Worm (Caenorhabditis elegans) whole organism, midembryonic: ENCODE measurements around the gene M02D8.5.

Source experiments
- T22C8.4 ChIP-seq: fragments of 200-800 bp; sonication (Bioruptor generic); IDR thresholded peaks from 2 replicates; pipeline ENCODE4 v1.3.6; 2022; ENCODE audit warnings: missing genetic modification characterization, missing compliant biosample characterization
- cog-1 ChIP-seq: sonication (generic microtip); optimal IDR thresholded peaks from 2 replicates; lab custom pipeline; 2016; ENCODE audit warnings: missing genetic modification characterization, missing compliant biosample characterization
- flt-1 ChIP-seq: fragments of 200-800 bp; sonication (Bioruptor generic); IDR thresholded peaks from 2 replicates; pipeline ENCODE4 v1.3.6; 2022; ENCODE audit warnings: missing genetic modification characterization, missing compliant biosample characterization
- klf-2 ChIP-seq: fragments of 200-800 bp; sonication (Bioruptor generic); conservative IDR thresholded peaks from 2 replicates; pipeline ENCODE4 v1.3.6; 2022; ENCODE audit warnings: missing genetic modification reagents, missing genetic modification characterization, missing compliant biosample characterization
- med-1 ChIP-seq: sonication (generic microtip); optimal IDR thresholded peaks from 2 replicates; lab custom pipeline; 2017; ENCODE audit warnings: missing genetic modification characterization, mild to moderate bottlenecking, missing compliant biosample characterization, antibody characterized with exemption, missing genetic modification reagents; ENCODE audit not compliant: insufficient read depth
- ref-1 ChIP-seq: fragments of 200-800 bp; sonication (Bioruptor generic); conservative IDR thresholded peaks from 2 replicates; pipeline ENCODE4 v1.3.6; 2022; ENCODE audit warnings: missing genetic modification reagents, missing genetic modification characterization, missing compliant biosample characterization
- tab-1 ChIP-seq: fragments of 200-800 bp; sonication (Bioruptor generic); IDR thresholded peaks from 2 replicates; pipeline ENCODE4 v1.3.6; 2022; ENCODE audit warnings: missing genetic modification characterization, missing compliant biosample characterization
- ztf-23 ChIP-seq: fragments of 200-800 bp; sonication (Bioruptor generic); IDR thresholded peaks from 2 replicates; pipeline ENCODE4 v1.3.6; 2022; ENCODE audit warnings: missing genetic modification reagents, missing genetic modification characterization, missing compliant biosample characterization
- ztf-29 ChIP-seq: fragments of 200-800 bp; sonication (Bioruptor generic); IDR thresholded peaks from 2 replicates; pipeline ENCODE4 v1.3.6; 2022; ENCODE audit warnings: missing genetic modification reagents, missing genetic modification characterization, missing compliant biosample characterization

Gene M02D8.5

DNA sequence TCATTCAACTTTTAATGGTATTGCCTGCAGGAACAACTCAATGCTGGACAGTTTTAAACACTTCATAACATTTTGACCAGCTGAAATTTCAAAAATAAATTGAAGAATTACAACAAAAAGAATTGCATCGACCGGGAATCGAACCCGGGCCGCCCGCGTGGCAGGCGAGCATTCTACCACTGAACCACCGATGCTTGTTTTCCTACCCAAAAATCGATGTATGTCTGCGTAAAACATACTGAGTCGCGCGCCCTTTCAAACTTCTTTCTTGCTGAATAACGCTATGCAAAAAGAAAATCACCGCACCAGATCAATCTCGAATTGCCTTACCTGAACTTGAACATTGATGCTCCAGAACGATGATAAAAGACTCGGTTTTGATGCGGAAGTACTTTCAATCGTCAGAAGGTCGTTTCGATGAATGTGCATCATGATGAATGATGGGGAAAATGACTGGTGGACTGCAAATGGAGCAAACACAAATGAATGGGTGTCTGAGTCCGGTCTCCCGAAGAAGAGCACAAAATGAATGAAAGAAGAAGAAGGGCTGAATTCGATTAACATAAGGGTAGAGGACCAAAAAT, 35.4 kb upstream of the M02D8.5 start, which contains the start of gene R04E5.7:
R04E5.7 (minus strand) TSS at position 564 of the 584 bp plus-strand sequence.
- peak; percentile 65; the same call in 1 of the 2 replicates for TF ChIP-seq ztf-23 (GFP tag; lab: Robert Waterston, UW)
- TF ChIP-seq flt-1: peak; percentile 75
- peak; percentile 61; the same call in 1 of the 2 replicates for TF ChIP-seq T22C8.4
- no peak for TF ChIP-seq klf-2

DNA sequence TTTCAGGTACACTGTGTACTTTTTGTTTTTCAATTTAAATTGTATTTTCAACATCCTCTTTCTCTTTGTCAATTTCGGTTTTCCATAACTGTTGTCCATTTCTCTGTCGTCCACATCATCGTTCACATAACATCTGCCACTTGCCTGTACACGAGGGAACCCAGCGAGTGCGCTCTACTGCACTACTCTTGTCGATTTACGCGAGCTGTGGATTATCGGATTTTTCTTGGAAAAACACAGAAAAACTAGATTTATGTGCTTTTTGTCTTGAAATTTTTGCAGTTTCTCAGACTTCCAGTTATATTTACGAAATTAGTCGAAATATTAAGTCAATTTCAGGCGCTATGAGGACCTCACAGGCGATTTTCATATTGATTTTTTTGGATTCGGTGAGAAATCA, 30.4 kb upstream of the M02D8.5 start, which contains the start of gene chup-1:
chup-1 (plus strand) TSS at position 340 of the 400 bp plus-strand sequence.
- no peak for TF ChIP-seq flt-1
- no peak for TF ChIP-seq ref-1
- TF ChIP-seq T22C8.4: no peak
- TF ChIP-seq cog-1 (tag; lab: Kevin White, UChicago): no peak

DNA sequence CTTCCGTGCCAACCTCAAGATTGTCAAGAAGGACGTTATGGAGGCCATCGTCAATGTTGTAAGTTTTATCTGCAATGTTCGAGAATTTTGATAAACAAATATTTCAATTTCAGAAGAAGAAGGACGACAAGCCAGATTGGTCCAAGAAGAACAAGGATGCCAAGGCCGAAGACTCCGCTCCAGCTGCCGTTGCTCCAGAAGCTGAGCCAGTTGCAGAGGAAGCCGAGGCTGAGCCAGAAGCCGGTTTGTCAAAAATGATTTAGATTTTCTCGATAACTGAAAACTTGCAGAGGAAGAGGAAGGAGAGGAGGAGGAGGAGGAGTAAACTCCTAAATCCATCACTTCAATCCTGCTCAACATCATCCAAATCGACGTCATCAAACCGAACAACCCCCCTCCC, 28.7 kb upstream of the M02D8.5 start:
- TF ChIP-seq med-1 (GFP tag; lab: Kevin White, UChicago) (no peak), ztf-23 (GFP tag; lab: Robert Waterston, UW) (no peak), tab-1 (GFP tag; lab: Robert Waterston, UW) (no peak)

DNA sequence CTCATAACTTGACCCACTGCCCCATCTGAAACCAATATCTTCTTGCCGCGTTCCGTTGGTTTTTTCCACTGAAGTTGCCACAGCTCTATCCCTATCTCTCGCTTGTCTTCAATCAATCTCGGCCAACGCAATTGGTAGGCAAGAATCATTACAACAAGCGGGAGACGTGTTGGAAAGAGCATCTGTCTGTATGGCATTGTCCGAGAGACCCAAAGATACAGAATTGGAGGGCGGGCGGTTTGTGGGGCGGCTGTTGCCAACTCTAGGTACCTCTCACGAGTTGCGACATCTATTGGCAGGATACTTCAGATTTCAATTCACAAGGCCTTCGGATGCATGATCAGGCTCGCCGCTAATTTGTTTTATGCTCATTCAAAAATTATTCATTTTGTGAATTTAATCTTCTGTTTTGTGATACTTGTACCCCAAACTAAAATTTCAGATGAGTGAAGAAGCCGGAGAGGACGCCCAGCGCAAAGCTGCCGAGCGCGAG, 27.7 kb upstream of the M02D8.5 start, which contains the start of gene unc-27:
unc-27 (plus strand) TSS at position 443 of the 493 bp plus-strand sequence.
- no peak for TF ChIP-seq med-1 (GFP tag; lab: Kevin White, UChicago)
- TF ChIP-seq klf-2: no peak

DNA sequence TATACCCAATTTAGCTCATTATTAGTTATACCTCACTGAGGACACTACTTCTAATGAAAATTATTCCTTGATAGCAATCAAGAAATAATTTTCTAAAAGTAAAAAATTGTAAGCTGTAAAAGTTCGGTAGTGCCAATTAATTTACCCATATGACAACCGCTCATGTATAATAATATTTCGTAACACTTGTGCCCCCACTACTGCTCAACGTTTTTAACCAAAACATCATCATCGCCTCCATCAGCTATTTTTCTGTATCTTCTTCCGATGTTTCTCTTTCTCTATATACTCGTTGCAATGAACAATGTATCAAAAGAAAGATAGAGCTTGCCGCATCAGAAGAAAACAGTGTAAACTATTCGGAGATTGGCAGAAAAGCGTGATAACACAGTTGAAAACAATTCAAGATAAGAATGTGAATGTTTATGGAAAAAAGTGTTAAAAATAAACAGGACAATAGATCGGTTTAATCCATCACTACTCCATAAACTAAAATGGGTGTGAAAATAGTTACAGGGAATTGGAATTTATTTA, 26.4 kb upstream of the M02D8.5 start:
- TF ChIP-seq med-1 (GFP tag; lab: Kevin White, UChicago): no peak
- TF ChIP-seq ztf-23 (GFP tag; lab: Robert Waterston, UW): no peak
- no peak for TF ChIP-seq klf-2
- no peak for TF ChIP-seq ztf-29 (GFP tag; lab: Robert Waterston, UW)
- TF ChIP-seq tab-1 (GFP tag; lab: Robert Waterston, UW): no peak
- TF ChIP-seq flt-1: no peak
- no peak for TF ChIP-seq T22C8.4
- TF ChIP-seq ref-1: no peak
- TF ChIP-seq cog-1 (tag; lab: Kevin White, UChicago): no peak

DNA sequence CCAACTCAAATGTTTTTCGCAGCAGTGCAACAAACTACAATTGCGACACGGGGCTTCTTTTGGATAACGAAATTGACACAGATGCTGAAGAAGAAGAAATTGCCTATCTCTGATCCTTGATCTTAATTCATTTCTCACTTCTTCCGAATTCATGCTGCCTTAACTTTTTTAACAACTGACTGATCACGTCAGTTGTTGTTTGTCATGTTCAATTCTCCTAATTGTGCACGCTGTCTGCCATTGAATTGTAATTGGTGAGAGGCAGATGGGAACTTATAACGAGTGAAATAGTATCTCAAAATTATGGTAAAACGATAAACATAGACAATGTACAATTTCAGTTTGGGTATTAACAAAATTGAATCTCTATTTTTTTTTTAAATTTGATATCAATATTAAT, 25.3 kb upstream of the M02D8.5 start:
- no peak for TF ChIP-seq flt-1
- TF ChIP-seq tab-1 (GFP tag; lab: Robert Waterston, UW): no peak
- no peak for TF ChIP-seq med-1 (GFP tag; lab: Kevin White, UChicago)
- no peak for TF ChIP-seq cog-1 (tag; lab: Kevin White, UChicago)
- TF ChIP-seq ztf-29 (GFP tag; lab: Robert Waterston, UW): no peak
- no peak for TF ChIP-seq ref-1
- TF ChIP-seq T22C8.4: no peak
- no peak for TF ChIP-seq klf-2
- no peak for TF ChIP-seq ztf-23 (GFP tag; lab: Robert Waterston, UW)

DNA sequence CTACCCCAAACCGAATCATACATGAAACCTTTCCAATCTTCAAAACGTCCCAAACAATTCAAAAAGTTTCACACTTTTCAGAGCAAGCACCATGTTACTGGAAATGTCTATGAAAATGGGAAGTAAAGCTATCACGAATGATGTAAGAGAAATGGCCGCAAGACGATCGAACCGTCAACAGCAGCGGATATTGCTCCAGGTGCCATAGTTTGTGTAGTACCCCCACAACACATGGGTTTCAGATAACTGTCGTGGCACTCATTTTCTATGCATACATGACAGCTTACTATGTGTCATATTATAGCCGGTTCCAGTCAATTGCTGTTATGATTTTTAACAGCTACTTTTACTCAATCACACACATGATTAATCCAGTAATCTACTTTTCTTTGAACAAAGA, 22.8 kb upstream of the M02D8.5 start, which contains the start of gene ZK721.3:
ZK721.3 (plus strand) TSS at position 301 of the 400 bp plus-strand sequence.
- no peak for TF ChIP-seq flt-1
- no peak for TF ChIP-seq klf-2
- TF ChIP-seq ztf-23 (GFP tag; lab: Robert Waterston, UW): no peak
- TF ChIP-seq T22C8.4: no peak
- no peak for TF ChIP-seq ztf-29 (GFP tag; lab: Robert Waterston, UW)
- no peak for TF ChIP-seq cog-1 (tag; lab: Kevin White, UChicago)
- no peak for TF ChIP-seq med-1 (GFP tag; lab: Kevin White, UChicago)
- TF ChIP-seq tab-1 (GFP tag; lab: Robert Waterston, UW): no peak
- TF ChIP-seq ref-1: no peak

DNA sequence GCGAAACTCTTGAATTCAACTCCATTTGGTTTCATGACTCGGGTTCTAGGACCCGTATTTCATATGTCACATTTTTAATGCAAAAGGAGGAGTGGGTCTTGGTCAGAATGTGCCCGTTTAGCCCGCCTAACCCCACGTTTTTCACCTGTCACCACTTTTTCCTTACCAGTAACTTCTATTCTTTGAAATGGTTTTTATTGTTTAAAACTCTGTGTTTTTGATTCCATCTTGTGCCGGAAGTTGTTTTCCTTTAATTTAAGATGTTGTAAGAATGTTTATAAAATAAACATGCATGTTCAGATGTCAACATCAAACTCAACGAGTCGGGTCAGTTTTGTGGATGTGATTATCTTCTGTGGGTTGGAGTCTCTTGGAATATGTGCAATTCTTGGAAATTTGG, 17.2 kb upstream of the M02D8.5 start, which contains the start of gene ZK721.4:
ZK721.4 (plus strand) TSS at position 301 of the 400 bp plus-strand sequence.
- TF ChIP-seq flt-1 (no peak), klf-2 (no peak), med-1 (GFP tag; lab: Kevin White, UChicago) (no peak), ztf-29 (GFP tag; lab: Robert Waterston, UW) (no peak)

DNA sequence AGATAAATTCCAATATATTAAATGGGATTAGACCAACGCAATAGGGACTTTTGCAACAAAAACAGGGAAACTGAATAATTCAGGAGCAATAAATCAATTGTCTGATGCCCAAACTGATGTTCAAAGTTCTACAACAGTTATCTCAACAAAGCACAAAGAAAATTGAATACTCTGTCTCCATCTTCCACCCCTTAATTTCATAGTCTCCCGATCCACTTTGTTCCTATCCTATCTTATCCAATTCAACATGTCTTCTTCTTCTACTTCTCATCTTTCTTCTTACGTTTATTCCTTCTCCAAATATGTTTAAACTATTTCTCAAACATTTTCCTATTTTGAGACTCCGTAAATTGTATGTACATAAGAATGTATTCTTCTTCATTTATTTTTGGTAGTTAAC, 8.9 kb upstream of the M02D8.5 start:
- TF ChIP-seq ref-1 (no peak), ztf-23 (GFP tag; lab: Robert Waterston, UW) (no peak), med-1 (GFP tag; lab: Kevin White, UChicago) (no peak), cog-1 (tag; lab: Kevin White, UChicago) (no peak), ztf-29 (GFP tag; lab: Robert Waterston, UW) (no peak), flt-1 (no peak), T22C8.4 (no peak), klf-2 (no peak), tab-1 (GFP tag; lab: Robert Waterston, UW) (no peak)

DNA sequence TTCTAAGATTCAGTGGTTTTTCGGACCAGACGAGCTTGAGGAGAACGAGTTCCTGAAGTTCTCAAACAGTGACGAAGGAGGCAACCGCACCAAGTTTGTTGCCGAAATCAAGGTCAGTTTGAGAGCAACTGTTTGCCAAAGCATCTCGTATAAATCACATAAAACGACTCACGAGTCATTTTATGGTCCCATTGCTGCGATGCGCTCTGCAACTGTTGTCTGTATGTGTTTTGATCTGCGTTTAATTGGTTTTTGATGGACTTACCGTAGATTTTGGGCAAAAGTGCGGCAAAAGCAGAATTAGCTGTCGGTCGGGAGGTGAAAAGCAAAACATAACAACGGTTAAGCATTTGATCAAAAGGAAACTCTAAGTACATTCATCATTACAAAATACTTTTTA, 2.6 kb upstream of the M02D8.5 start:
- TF ChIP-seq cog-1 (tag; lab: Kevin White, UChicago) (no peak), tab-1 (GFP tag; lab: Robert Waterston, UW) (no peak), flt-1 (no peak), ztf-29 (GFP tag; lab: Robert Waterston, UW) (no peak), T22C8.4 (no peak), med-1 (GFP tag; lab: Kevin White, UChicago) (no peak), ref-1 (no peak)

DNA sequence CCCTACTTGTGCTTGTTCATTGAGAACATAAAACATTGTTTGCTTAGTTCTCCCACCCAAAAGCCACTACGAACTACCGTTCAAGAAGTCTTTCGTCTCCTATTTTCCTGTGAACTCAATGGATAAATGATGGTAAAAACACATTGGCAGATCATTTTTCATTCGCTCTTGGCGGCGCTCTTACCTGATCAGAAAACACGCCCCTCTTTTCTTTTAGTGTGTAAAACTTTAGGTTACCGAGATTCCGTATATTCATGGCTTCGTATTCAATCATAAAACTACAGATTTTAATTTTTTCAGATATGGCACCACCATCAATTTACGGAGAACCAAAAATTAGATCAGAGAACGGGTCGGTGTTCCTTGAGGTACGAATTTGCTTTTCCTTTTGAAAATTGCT, 2.2 kb upstream of the M02D8.5 start, which contains the start of gene zig-12:
zig-12 (plus strand) TSS at position 301 of the 400 bp plus-strand sequence.
- TF ChIP-seq klf-2 (no peak), ztf-29 (GFP tag; lab: Robert Waterston, UW) (no peak), med-1 (GFP tag; lab: Kevin White, UChicago) (no peak), cog-1 (tag; lab: Kevin White, UChicago) (no peak), T22C8.4 (no peak), ref-1 (no peak), flt-1 (no peak), tab-1 (GFP tag; lab: Robert Waterston, UW) (no peak), ztf-23 (GFP tag; lab: Robert Waterston, UW) (no peak)
